Worm (Caenorhabditis elegans): Measurements from ENCODE around the gene txt-2.
A peak's percentile ranks its signal among the peaks of the same experiment; 100 is the strongest.
"Not testable (repeated sequence)": the region's sequence is repeated elsewhere in the genome, so short reads cannot be mapped to it uniquely, and the experiment has no call there.

txt-2 gene

ce11 chrV:265062-265963 lies 25.0 kb upstream of the txt-2 start:
- TF ChIP-seq hlh-15 (tag; optimal IDR thresholded peaks at IDR 0.05) (peak; percentile 75), zip-5 (tag; optimal IDR thresholded peaks at IDR 0.05) (peak; percentile 69), K02D7.2 (tag; optimal IDR thresholded peaks at IDR 0.05) (peak; percentile 97), ttx-3 (tag; optimal IDR thresholded peaks at IDR 0.05) (peak; percentile 67), elt-2 (tag; optimal IDR thresholded peaks at IDR 0.05) (peak; percentile 31), npax-4 (tag; optimal IDR thresholded peaks at IDR 0.05) (peak; percentile 93), ceh-48 (tag; optimal IDR thresholded peaks at IDR 0.05) (peak; percentile 92), nhr-11 (tag; optimal IDR thresholded peaks at IDR 0.05) (peak; percentile 59), unc-86 (tag; optimal IDR thresholded peaks at IDR 0.05) (peak; percentile 72), unc-3 (tag; optimal IDR thresholded peaks at IDR 0.05) (peak; percentile 93), ceh-24 (tag; optimal IDR thresholded peaks at IDR 0.05) (peak; percentile 90), ztf-16 (tag; optimal IDR thresholded peaks at IDR 0.05) (peak; percentile 77), gmeb-2 (tag; optimal IDR thresholded peaks at IDR 0.05) (peak; percentile 85), pat-9 (tag; optimal IDR thresholded peaks at IDR 0.05) (peak; percentile 69)
- TF ChIP-seq unc-3 (GFP tag; conservative IDR thresholded peaks at IDR 0.05): not testable (repeated sequence)

ce11 chrV:260334-260733 lies 20.0 kb upstream of the txt-2 start:
- no peak for TF ChIP-seq ceh-9 (tag; optimal IDR thresholded peaks at IDR 0.05)
- TF ChIP-seq ceh-14 (tag; optimal IDR thresholded peaks at IDR 0.05): no peak

- TF ChIP-seq ceh-19 (GFP tag; optimal IDR thresholded peaks at IDR 0.05): no peak
- TF ChIP-seq ahr-1 (tag; optimal IDR thresholded peaks at IDR 0.05): no peak
- no peak for TF ChIP-seq Y22D7AL.16 (tag; optimal IDR thresholded peaks at IDR 0.05)
- TF ChIP-seq ceh-31 (tag; optimal IDR thresholded peaks at IDR 0.05): no peak
- no peak for TF ChIP-seq ceh-6 (GFP tag; optimal IDR thresholded peaks at IDR 0.05)
- no peak for TF ChIP-seq madf-2 (tag; optimal IDR thresholded peaks at IDR 0.05)
- TF ChIP-seq syd-9 (tag; optimal IDR thresholded peaks at IDR 0.05): no peak
- TF ChIP-seq K02D7.2 (tag; optimal IDR thresholded peaks at IDR 0.05): no peak
- no peak for TF ChIP-seq nfya-1 (tag; optimal IDR thresholded peaks at IDR 0.05)
Observed at ce11 chrV:258730-259129, 18.4 kb upstream of the txt-2 start, which contains the start of gene nhr-204. nhr-204 (minus strand) TSS chrV:258830.

- TF ChIP-seq nfya-1 (tag; optimal IDR thresholded peaks at IDR 0.05) (no peak), C38D4.7 (GFP tag; optimal IDR thresholded peaks at IDR 0.05) (no peak)
Observed at ce11 chrV:254591-254990, 14.3 kb upstream of the txt-2 start, which contains the start of gene str-121. str-121 (minus strand) TSS chrV:254691.

- no peak for TF ChIP-seq ttx-3 (tag; optimal IDR thresholded peaks at IDR 0.05)
- TF ChIP-seq ahr-1 (tag; optimal IDR thresholded peaks at IDR 0.05): no peak
- TF ChIP-seq dve-1 (tag; optimal IDR thresholded peaks at IDR 0.05): no peak
- no peak for TF ChIP-seq eyg-1 (tag; optimal IDR thresholded peaks at IDR 0.05)
- no peak for TF ChIP-seq unc-42 (tag; optimal IDR thresholded peaks at IDR 0.05)
- TF ChIP-seq tbx-2 (tag; optimal IDR thresholded peaks at IDR 0.05): no peak
- TF ChIP-seq gmeb-2 (tag; optimal IDR thresholded peaks at IDR 0.05): no peak
- TF ChIP-seq unc-55 (GFP tag; optimal IDR thresholded peaks at IDR 0.05): no peak
Observed at ce11 chrV:251652-252051, 11.4 kb upstream of the txt-2 start, which contains the start of gene oac-39. oac-39 (minus strand) TSS chrV:251752.

ce11 chrV:248636-249035 lies 8.3 kb upstream of the txt-2 start:
- TF ChIP-seq pqm-1 (tag; optimal IDR thresholded peaks at IDR 0.05) (no peak), dve-1 (tag; optimal IDR thresholded peaks at IDR 0.05) (peak; percentile 65)

All from whole organism, late embryonic.